Fruit fly (Drosophila melanogaster) whole organism, adult: Measurements from ENCODE around the gene Wdr81.

Experiments
- CG12768 ChIP-seq: fragments of 200-800 bp; sonication (Bioruptor generic); optimal IDR thresholded peaks from 2 replicates; lab custom pipeline; 2017; ENCODE audit warnings: missing biosample characterization, missing genetic modification characterization, mild to moderate bottlenecking, moderate library complexity, missing genetic modification reagents
- Mnt ChIP-seq: fragments of 200-800 bp; sonication (Bioruptor generic); optimal IDR thresholded peaks from 2 replicates; lab custom pipeline; 2016; ENCODE audit warnings: missing biosample characterization, mild to moderate bottlenecking, missing genetic modification characterization
- ovo ChIP-seq: fragments of 200-800 bp; sonication (Bioruptor generic); optimal IDR thresholded peaks from 2 replicates; lab custom pipeline; 2016; ENCODE audit warnings: missing biosample characterization, missing genetic modification characterization
- toe ChIP-seq: fragments of 200-800 bp; sonication (Bioruptor generic); optimal IDR thresholded peaks from 2 replicates; lab custom pipeline; 2016; ENCODE audit warnings: missing biosample characterization, missing genetic modification characterization

dm6 chr2L:12025505-12025904 is 4.7 kb upstream of the Wdr81 start:
- TF ChIP-seq Mnt (no peak), toe (GFP tag; lab: Kevin White, UChicago) (no peak), CG12768 (GFP tag; lab: Kevin White, UChicago) (peak; percentile 6), ovo (GFP tag; lab: Kevin White, UChicago) (peak; percentile 12)
